Fruit fly (Drosophila melanogaster) whole organism, wandering third instar larva: Measurements from ENCODE around the gene CG10343.
A peak's percentile ranks its signal among the peaks of the same experiment; 100 is the strongest.

Experiments
- Abd-B ChIP-seq: fragments of >200 bp; optimal IDR thresholded peaks from 2 replicates; lab custom pipeline; 2017; ENCODE audit warnings: missing biosample characterization, missing genetic modification characterization
- CG32264 ChIP-seq: fragments of 200-800 bp; sonication (Bioruptor generic); optimal IDR thresholded peaks from 2 replicates; lab custom pipeline; 2016; ENCODE audit warnings: missing biosample characterization, missing genetic modification characterization
- CG9705 ChIP-seq: fragments of 200-800 bp; sonication (Bioruptor generic); optimal IDR thresholded peaks from 2 replicates; lab custom pipeline; 2018; ENCODE audit warnings: missing biosample characterization, mild to moderate bottlenecking, missing genetic modification characterization
- CrebA ChIP-seq: fragments of 200-800 bp; sonication (Bioruptor generic); optimal IDR thresholded peaks from 2 replicates; lab custom pipeline; 2016; ENCODE audit warnings: missing biosample characterization, mild to moderate bottlenecking, missing genetic modification characterization, borderline replicate concordance
- Dfd ChIP-seq: fragments of >200 bp; optimal IDR thresholded peaks from 2 replicates; lab custom pipeline; 2017; ENCODE audit warnings: missing biosample characterization, missing genetic modification characterization
- Dif ChIP-seq: fragments of 200-275, 200-300 bp; sonication (Bioruptor generic); optimal IDR thresholded peaks from 2 replicates; lab custom pipeline; 2018; ENCODE audit warnings: missing biosample characterization, missing genetic modification characterization; ENCODE audit not compliant: partially characterized antibody
- GATAd ChIP-seq: sonication (Bioruptor generic); optimal IDR thresholded peaks from 2 replicates; lab custom pipeline; 2016; ENCODE audit warnings: missing biosample characterization, missing genetic modification characterization
- HLH106 ChIP-seq: fragments of 200-800 bp; optimal IDR thresholded peaks from 3 replicates; lab custom pipeline; 2019; ENCODE audit warnings: missing biosample characterization, mild to moderate bottlenecking, missing genetic modification characterization, moderate library complexity
- Hnf4 ChIP-seq: fragments of 200-800 bp; sonication (Bioruptor generic); optimal IDR thresholded peaks from 2 replicates; lab custom pipeline; 2016; ENCODE audit warnings: missing biosample characterization, mild to moderate bottlenecking, missing genetic modification characterization
- Hr78 ChIP-seq: fragments of >200 bp; optimal IDR thresholded peaks from 2 replicates; lab custom pipeline; 2017; ENCODE audit warnings: missing biosample characterization, missing genetic modification characterization
- Hr83 ChIP-seq: fragments of 200-300 bp; sonication (Bioruptor generic); optimal IDR thresholded peaks from 2 replicates; lab custom pipeline; 2016; ENCODE audit warnings: missing biosample characterization, mild to moderate bottlenecking, missing genetic modification characterization, moderate library complexity; ENCODE audit not compliant: poor library complexity, severe bottlenecking
- Jra ChIP-seq: sonication (Bioruptor generic); optimal IDR thresholded peaks from 2 replicates; lab custom pipeline; 2016; ENCODE audit warnings: missing biosample characterization, missing genetic modification characterization
- Mio ChIP-seq: sonication (Bioruptor generic); optimal IDR thresholded peaks from 2 replicates; lab custom pipeline; 2016; ENCODE audit warnings: missing biosample characterization, missing genetic modification characterization
- Myc ChIP-seq: fragments of >200 bp; optimal IDR thresholded peaks from 2 replicates; lab custom pipeline; 2017
- N ChIP-seq: fragments of >200 bp; optimal IDR thresholded peaks from 2 replicates; lab custom pipeline; 2018; ENCODE audit warnings: missing biosample characterization, missing external identifiers, missing genetic modification characterization
- OdsH ChIP-seq: fragments of 200-800 bp; sonication (Bioruptor generic); optimal IDR thresholded peaks from 2 replicates; lab custom pipeline; 2016; ENCODE audit warnings: missing biosample characterization, mild to moderate bottlenecking, missing genetic modification characterization
- Rel ChIP-seq, 2 experiments: fragments of 200-800 bp; sonication (Bioruptor generic) in 1 of 2; optimal IDR thresholded peaks; 2 replicates in 1 of 2; 3 replicates in 1 of 2; lab custom pipeline; 2016 to 2019; ENCODE audit warnings: mild to moderate bottlenecking in 2 of 2, missing biosample characterization in 2 of 2, missing genetic modification characterization in 2 of 2, moderate library complexity in 1 of 2
- Sp1 ChIP-seq: fragments of 200-800 bp; sonication (Bioruptor generic); optimal IDR thresholded peaks from 3 replicates; lab custom pipeline; 2019; ENCODE audit warnings: missing biosample characterization, mild to moderate bottlenecking, missing genetic modification characterization, moderate library complexity
- Vsx2 ChIP-seq: fragments of 200-300, 225-300 bp; sonication (Bioruptor generic); optimal IDR thresholded peaks from 2 replicates; lab custom pipeline; 2018; ENCODE audit warnings: missing biosample characterization, missing genetic modification characterization; ENCODE audit not compliant: partially characterized antibody
- br ChIP-seq: fragments of 200-800 bp; sonication (Bioruptor generic); optimal IDR thresholded peaks from 2 replicates; lab custom pipeline; 2016; ENCODE audit warnings: missing biosample characterization, missing genetic modification characterization
- brk ChIP-seq: fragments of 200-800 bp; sonication (Bioruptor generic); optimal IDR thresholded peaks from 2 replicates; lab custom pipeline; 2016; ENCODE audit warnings: missing biosample characterization, mild to moderate bottlenecking, missing genetic modification characterization
- dl ChIP-seq, 2 experiments: fragments of 175-275, 200-275 bp in 1 of 2; fragments of 200-275 bp in 1 of 2; sonication (Bioruptor generic); optimal IDR thresholded peaks; lab custom pipeline; 2018; ENCODE audit warnings: mild to moderate bottlenecking in 2 of 2, missing biosample characterization in 2 of 2, missing genetic modification characterization in 2 of 2, moderate library complexity in 2 of 2; ENCODE audit not compliant: partially characterized antibody in 2 of 2, insufficient read depth in 1 of 2
- dmrt93B ChIP-seq: fragments of 200-800 bp; sonication (Bioruptor generic); optimal IDR thresholded peaks from 2 replicates; lab custom pipeline; 2018; ENCODE audit warnings: missing biosample characterization, mild to moderate bottlenecking, missing genetic modification characterization
- dsf ChIP-seq: sonication (Bioruptor generic); optimal IDR thresholded peaks from 2 replicates; lab custom pipeline; 2016; ENCODE audit warnings: missing biosample characterization, missing genetic modification characterization, borderline replicate concordance
- ey ChIP-seq: fragments of 200-800 bp; sonication (Bioruptor generic); optimal IDR thresholded peaks from 2 replicates; lab custom pipeline; 2016; ENCODE audit warnings: missing biosample characterization, missing genetic modification characterization
- foxo ChIP-seq, 2 experiments: fragments of 200-800 bp; sonication (Bioruptor generic); optimal IDR thresholded peaks; 2 replicates in 1 of 2; 3 replicates in 1 of 2; lab custom pipeline; 2016 to 2017; ENCODE audit warnings: missing biosample characterization in 2 of 2, missing genetic modification characterization in 2 of 2
- fru ChIP-seq: fragments of 200-800 bp; sonication (Bioruptor generic); optimal IDR thresholded peaks from 3 replicates; lab custom pipeline; 2016; ENCODE audit warnings: missing biosample characterization, mild to moderate bottlenecking, missing genetic modification characterization
- h ChIP-seq: fragments of 200-800 bp; sonication (Bioruptor generic); optimal IDR thresholded peaks from 3 replicates; lab custom pipeline; 2016; ENCODE audit warnings: missing biosample characterization, mild to moderate bottlenecking, missing genetic modification characterization
- jim ChIP-seq: fragments of 175-275, 200-325 bp; sonication (Bioruptor generic); optimal IDR thresholded peaks from 2 replicates; lab custom pipeline; 2016; ENCODE audit warnings: missing biosample characterization, mild to moderate bottlenecking, missing genetic modification characterization
- lola ChIP-seq: fragments of >200 bp; optimal IDR thresholded peaks from 2 replicates; lab custom pipeline; 2017; ENCODE audit warnings: missing biosample characterization, missing genetic modification characterization
- pan ChIP-seq: fragments of >200 bp; optimal IDR thresholded peaks from 2 replicates; lab custom pipeline; 2017
- psq ChIP-seq: fragments of 200-800 bp; sonication (Bioruptor generic); optimal IDR thresholded peaks from 3 replicates; lab custom pipeline; 2017; ENCODE audit warnings: missing biosample characterization, mild to moderate bottlenecking, missing genetic modification characterization, moderate library complexity
- rgr ChIP-seq: fragments of 200-800 bp; sonication (Bioruptor generic); optimal IDR thresholded peaks from 3 replicates; lab custom pipeline; 2016; ENCODE audit warnings: missing biosample characterization, mild to moderate bottlenecking, missing genetic modification characterization
- sage ChIP-seq: fragments of 200-800 bp; sonication (Bioruptor generic); optimal IDR thresholded peaks from 2 replicates; lab custom pipeline; 2016; ENCODE audit warnings: missing biosample characterization, mild to moderate bottlenecking, missing genetic modification characterization
- sv ChIP-seq: fragments of 200-800 bp; sonication (Bioruptor generic); optimal IDR thresholded peaks from 3 replicates; lab custom pipeline; 2016; ENCODE audit warnings: missing biosample characterization, missing genetic modification characterization
- tai ChIP-seq: sonication (Bioruptor generic); optimal IDR thresholded peaks from 2 replicates; lab custom pipeline; 2016; ENCODE audit warnings: missing biosample characterization, missing genetic modification characterization
- usp ChIP-seq: fragments of >200 bp; optimal IDR thresholded peaks from 2 replicates; lab custom pipeline; 2017; ENCODE audit warnings: missing biosample characterization, missing genetic modification characterization
- woc ChIP-seq: sonication (Bioruptor generic); optimal IDR thresholded peaks from 2 replicates; lab custom pipeline; 2016; ENCODE audit warnings: missing biosample characterization, mild to moderate bottlenecking, missing genetic modification characterization

Gene CG10343

dm6 chr2L:18676948-18677820, 26.1 kb upstream of the CG10343 start, which contains the start of the genes Mst36Fa and CG31751 (continued):
- TF ChIP-seq tai (GFP tag; lab: Kevin White, UChicago) (no peak), foxo (GFP tag; optimal IDR thresholded peaks at IDR 0.05; lab: Kevin White, UChicago) (peak in 1 of 2 experiments; percentile 64), CG32264 (GFP tag; lab: Kevin White, UChicago) (no peak), Hr78 (GFP tag; lab: Kevin White, UChicago) (no peak), pan (lab: Kevin White, UChicago) (no peak), dl (GFP tag; optimal IDR thresholded peaks at IDR 0.05; lab: Kevin White, UChicago; ENCODE audit: insufficient read depth in 1 of 2, partially characterized antibody in 2 of 2) (no peak), HLH106 (no peak), dsf (GFP tag; lab: Kevin White, UChicago) (no peak), h (GFP tag; lab: Kevin White, UChicago) (peak; percentile 66), br (GFP tag; lab: Kevin White, UChicago) (peak; percentile 56)

dm6 chr2L:18677910-18678639, 25.2 kb upstream of the CG10343 start:
- TF ChIP-seq Dfd (GFP tag; lab: Kevin White, UChicago) (no peak), Rel (GFP tag; optimal IDR thresholded peaks at IDR 0.05; lab: Kevin White, UChicago) (no peak), Rel (tag; optimal IDR thresholded peaks at IDR 0.05; lab: Kevin White, UChicago) (peak; percentile 51), psq (GFP tag; lab: Kevin White, UChicago) (peak; percentile 61), sv (GFP tag; lab: Kevin White, UChicago) (peak; percentile 18), lola (no peak), N (GFP tag; lab: Kevin White, UChicago) (no peak), CrebA (GFP tag; lab: Kevin White, UChicago) (no peak), Abd-B (GFP tag; lab: Kevin White, UChicago) (no peak), OdsH (peak; percentile 62), jim (GFP tag; lab: Kevin White, UChicago) (no peak), h (GFP tag; lab: Kevin White, UChicago) (no peak), CG9705 (peak; percentile 44), foxo (GFP tag; optimal IDR thresholded peaks at IDR 0.05; lab: Kevin White, UChicago) (peak in 1 of 2 experiments; percentile 54), tai (GFP tag; lab: Kevin White, UChicago) (no peak), dsf (GFP tag; lab: Kevin White, UChicago) (no peak), Hr83 (GFP tag; lab: Kevin White, UChicago) (peak; percentile 67), Vsx2 (GFP tag; lab: Kevin White, UChicago) (peak; percentile 23), HLH106 (peak; percentile 77), pan (lab: Kevin White, UChicago) (no peak), rgr (GFP tag; lab: Kevin White, UChicago) (peak; percentile 68), Dif (GFP tag; lab: Kevin White, UChicago) (no peak), GATAd (GFP tag; lab: Kevin White, UChicago) (no peak), usp (GFP tag; lab: Kevin White, UChicago) (no peak), fru (GFP tag; lab: Kevin White, UChicago) (peak; percentile 56), Myc (lab: Kevin White, UChicago) (no peak), brk (GFP tag; lab: Kevin White, UChicago) (no peak), Hnf4 (GFP tag; lab: Kevin White, UChicago) (peak; percentile 52), woc (peak; percentile 77), sage (GFP tag; lab: Kevin White, UChicago) (no peak), ey (GFP tag; lab: Kevin White, UChicago) (peak; percentile 64), Jra (GFP tag; lab: Kevin White, UChicago) (peak; percentile 26), Mio (GFP tag; lab: Kevin White, UChicago) (no peak), dl (GFP tag; optimal IDR thresholded peaks at IDR 0.05; lab: Kevin White, UChicago; ENCODE audit: insufficient read depth in 1 of 2, partially characterized antibody in 2 of 2) (no peak), Hr78 (GFP tag; lab: Kevin White, UChicago) (no peak), br (GFP tag; lab: Kevin White, UChicago) (peak; percentile 55), Sp1 (GFP tag; lab: Kevin White, UChicago) (peak; percentile 70), CG32264 (GFP tag; lab: Kevin White, UChicago) (no peak), dmrt93B (GFP tag; lab: Kevin White, UChicago) (peak; percentile 65)
